Fruit fly (Drosophila melanogaster): ENCODE results near the gene GatA.

DNA sequence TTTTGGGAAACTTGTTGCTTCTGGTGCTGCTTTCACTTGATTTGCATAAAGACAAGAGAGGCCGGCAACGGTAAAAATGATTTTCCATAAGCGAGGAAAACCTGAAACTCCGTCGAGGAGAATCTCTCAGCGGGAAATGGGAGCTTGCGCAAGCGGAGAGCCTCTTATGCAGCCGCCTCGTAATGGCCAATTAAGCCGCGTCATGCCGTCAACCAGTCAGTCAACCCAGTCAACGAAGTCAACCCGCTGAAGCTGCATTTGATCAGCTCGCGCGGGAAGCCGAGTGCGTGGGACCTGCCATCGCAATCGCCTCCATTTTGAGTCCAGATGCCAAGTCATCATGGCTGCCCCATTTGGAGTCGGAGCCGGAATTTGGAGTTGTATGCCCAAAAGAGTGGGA is 35.5 kb downstream of the GatA start:
- TF ChIP-seq pan (optimal IDR thresholded peaks at IDR 0.05) (no peak), Dll (optimal IDR thresholded peaks at IDR 0.05) (no peak), psq (optimal IDR thresholded peaks at IDR 0.05) (no peak), CG8478 (optimal IDR thresholded peaks at IDR 0.05) (no peak), usp (GFP tag; optimal IDR thresholded peaks at IDR 0.05) (no peak), EcR (GFP tag; optimal IDR thresholded peaks at IDR 0.05) (no peak)
